Worm (Caenorhabditis elegans): ENCODE results near the gene srd-56.

ce11 chrII:7210187-7210586 is 7.2 kb upstream of the srd-56 start, which contains the start of gene E04F6.15:
- TF ChIP-seq K12H6.12 (tag; optimal IDR thresholded peaks at IDR 0.05) (no peak), efl-1 (GFP tag; optimal IDR thresholded peaks at IDR 0.05) (no peak), sea-2 (GFP tag; IDR thresholded peaks at IDR 0.05) (no peak), nhr-27 (tag; optimal IDR thresholded peaks at IDR 0.05) (no peak), F37B4.10 (GFP tag; IDR thresholded peaks at IDR 0.05) (no peak), lin-40 (tag; optimal IDR thresholded peaks at IDR 0.05) (no peak), unc-62 (GFP tag; optimal IDR thresholded peaks at IDR 0.05) (no peak), cebp-2 (GFP tag; IDR thresholded peaks at IDR 0.05) (no peak), F49E8.2 (tag; optimal IDR thresholded peaks at IDR 0.05; ENCODE audit: insufficient read depth) (no peak), dpl-1 (GFP tag; optimal IDR thresholded peaks at IDR 0.05) (no peak), rcor-1 (GFP tag; IDR thresholded peaks at IDR 0.05) (no peak)
